Fruit fly (Drosophila melanogaster): ENCODE data around the gene CG46306.

DNA sequence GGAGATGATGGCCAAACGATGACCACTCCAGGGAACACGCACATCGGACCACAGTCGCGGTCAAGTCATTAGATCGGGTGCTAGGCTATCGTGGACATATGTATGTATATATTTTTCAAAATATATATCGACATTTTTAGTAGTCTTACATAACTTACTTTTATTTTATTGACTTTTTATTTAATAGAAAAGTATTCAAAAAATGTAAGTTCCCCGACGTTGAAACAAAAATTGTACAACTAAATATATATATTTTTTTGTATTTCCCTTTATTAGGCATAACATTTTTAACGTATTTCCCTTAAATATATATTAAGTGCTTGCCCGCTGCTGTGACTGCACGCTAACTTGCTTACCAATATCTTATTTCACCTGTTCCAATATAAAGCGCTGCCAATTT, 20.2 kb downstream of the CG46306 start:
- TF ChIP-seq CG11560 (tag; IDR thresholded peaks at IDR 0.05) (no peak), sqz (GFP tag; optimal IDR thresholded peaks at IDR 0.05) (no peak), HLH3B (GFP tag; IDR thresholded peaks at IDR 0.05) (0 out of 2 replicates have a peak, but pooled peaks have one; percentile 28), lbe (GFP tag; optimal IDR thresholded peaks at IDR 0.05) (no peak), gce (GFP tag; IDR thresholded peaks at IDR 0.05) (no peak), GATAe (GFP tag; conservative IDR thresholded peaks at IDR 0.05) (no peak), zfh1 (GFP tag; IDR thresholded peaks at IDR 0.05) (0 out of 3 replicates have a peak, but pooled peaks have one; percentile 13), ATbp (GFP tag; optimal IDR thresholded peaks at IDR 0.05) (no peak)

Measured in whole organism, embryonic.